Worm (Caenorhabditis elegans) whole organism, mixed stage, embryonic: ENCODE results near the gene Y57A10C.10.

Experiments used
- blmp-1 ChIP-seq: fragments of 150-350 bp; optimal IDR thresholded peaks from 2 replicates; lab custom pipeline; 2014; ENCODE audit warnings: missing biosample characterization, missing genetic modification characterization
- flh-1 ChIP-seq: fragments of 200-800 bp; sonication (Bioruptor generic); optimal IDR thresholded peaks from 2 replicates; lab custom pipeline; 2018; ENCODE audit warnings: mild to moderate bottlenecking, missing genetic modification characterization, moderate library complexity, missing compliant biosample characterization
- lin-13 ChIP-seq: fragments of 150-350 bp; optimal IDR thresholded peaks from 2 replicates; lab custom pipeline; 2014; ENCODE audit warnings: missing biosample characterization, missing genetic modification characterization
- nhr-76 ChIP-seq: sonication (generic microtip); optimal IDR thresholded peaks from 2 replicates; lab custom pipeline; 2017; ENCODE audit warnings: missing biosample characterization, missing genetic modification characterization
- pha-4 ChIP-seq: fragments of 150-350 bp; optimal IDR thresholded peaks from 2 replicates; lab custom pipeline; 2018; ENCODE audit warnings: missing biosample characterization, missing genetic modification reagents, missing genetic modification characterization
- unc-62 ChIP-seq: fragments of 150-350 bp; optimal IDR thresholded peaks from 2 replicates; lab custom pipeline; 2014; ENCODE audit warnings: missing biosample characterization, missing genetic modification reagents, missing genetic modification characterization
- ztf-11 ChIP-seq: fragments of 150-350 bp; optimal IDR thresholded peaks from 2 replicates; lab custom pipeline; 2014; ENCODE audit warnings: missing biosample characterization, missing genetic modification characterization

- TF ChIP-seq lin-13 (tag; lab: Kevin White, UChicago) (no peak), blmp-1 (no peak), unc-62 (no peak), ztf-11 (tag; lab: Kevin White, UChicago) (no peak), pha-4 (tag; lab: Kevin White, UChicago) (no peak), nhr-76 (no peak), flh-1 (GFP tag; lab: Kevin White, UChicago) (no peak)
Observed at ce11 chrII:12449849-12450248, 8.8 kb upstream of the Y57A10C.10 start, which contains the start of gene sre-34.
